Worm (Caenorhabditis elegans) whole organism, early embryonic: ENCODE results near the gene srx-62.

Experiments
- B0310.2 ChIP-seq: sonication (generic microtip); optimal IDR thresholded peaks from 2 replicates; lab custom pipeline; 2016; ENCODE audit warnings: mild to moderate bottlenecking, missing genetic modification characterization, missing compliant biosample characterization
- F13C5.2 ChIP-seq: sonication (generic microtip); optimal IDR thresholded peaks from 2 replicates; lab custom pipeline; 2017; ENCODE audit warnings: mild to moderate bottlenecking, missing genetic modification characterization, inconsistent platforms, missing compliant biosample characterization
- ama-1 ChIP-seq: fragments of 150-350 bp; optimal IDR thresholded peaks from 2 replicates; lab custom pipeline; 2014
- ceh-36 ChIP-seq: sonication (generic microtip); optimal IDR thresholded peaks from 2 replicates; lab custom pipeline; 2016; ENCODE audit warnings: missing genetic modification characterization, inconsistent platforms, missing compliant biosample characterization
- ets-7 ChIP-seq: sonication (generic microtip); optimal IDR thresholded peaks from 2 replicates; lab custom pipeline; 2016; ENCODE audit warnings: missing genotype, missing genetic modification characterization, missing compliant biosample characterization
- pes-1 ChIP-seq: fragments of 200-800 bp; sonication (Bioruptor generic); IDR thresholded peaks from 2 replicates; pipeline ENCODE4 v1.3.6; 2022; ENCODE audit warnings: missing genetic modification reagents, missing genetic modification characterization, missing compliant biosample characterization
- scrt-1 ChIP-seq: fragments of 200-800 bp; sonication (Bioruptor generic); IDR thresholded peaks from 2 replicates; pipeline ENCODE4 v1.3.6; 2022; ENCODE audit warnings: missing genetic modification characterization, missing compliant biosample characterization
- tbx-37 ChIP-seq: fragments of 200-800 bp; sonication (Bioruptor generic); conservative IDR thresholded peaks from 2 replicates; pipeline ENCODE4 v1.3.6; 2022; ENCODE audit warnings: missing genetic modification reagents, missing genetic modification characterization, missing compliant biosample characterization
- tra-4 ChIP-seq: sonication (generic microtip); optimal IDR thresholded peaks from 2 replicates; lab custom pipeline; 2017; ENCODE audit warnings: missing genetic modification characterization, missing compliant biosample characterization

DNA sequence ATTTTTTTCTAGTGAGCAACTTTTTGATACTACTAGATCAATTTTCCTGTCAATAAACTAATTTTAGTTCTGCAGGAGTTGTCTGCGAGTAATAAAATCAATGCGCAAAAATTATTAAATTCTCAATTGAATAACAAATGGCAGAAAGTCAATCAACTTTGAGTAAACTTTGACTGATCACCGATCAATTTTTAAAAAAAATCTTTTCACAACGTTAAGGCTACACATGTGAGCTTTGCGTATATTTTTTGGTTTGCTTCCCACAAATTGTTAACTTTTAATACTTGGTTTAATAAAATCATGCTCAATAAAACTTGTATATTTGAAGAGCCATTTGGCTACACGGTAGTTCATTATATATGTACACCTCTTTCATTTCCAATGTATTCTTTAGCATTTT is 12.2 kb upstream of the srx-62 start, which contains the start of gene srh-7:
- TF ChIP-seq ets-7 (tag; lab: Kevin White, UChicago) = no peak
- TF ChIP-seq ama-1 (lab: Kevin White, UChicago) = no peak
- no peak for TF ChIP-seq ceh-36 (tag; lab: Kevin White, UChicago)
- TF ChIP-seq F13C5.2 = no peak
- no peak for TF ChIP-seq pes-1 (GFP tag; lab: Robert Waterston, UW)
- TF ChIP-seq tbx-37 (GFP tag; lab: Robert Waterston, UW) = no peak
- no peak for TF ChIP-seq scrt-1 (GFP tag; lab: Robert Waterston, UW)
- no peak for TF ChIP-seq tra-4 (tag; lab: Kevin White, UChicago)
- TF ChIP-seq B0310.2 = no peak
